Fruit fly (Drosophila melanogaster): ENCODE measurements around the gene CG3285.

The CG3285 gene

DNA sequence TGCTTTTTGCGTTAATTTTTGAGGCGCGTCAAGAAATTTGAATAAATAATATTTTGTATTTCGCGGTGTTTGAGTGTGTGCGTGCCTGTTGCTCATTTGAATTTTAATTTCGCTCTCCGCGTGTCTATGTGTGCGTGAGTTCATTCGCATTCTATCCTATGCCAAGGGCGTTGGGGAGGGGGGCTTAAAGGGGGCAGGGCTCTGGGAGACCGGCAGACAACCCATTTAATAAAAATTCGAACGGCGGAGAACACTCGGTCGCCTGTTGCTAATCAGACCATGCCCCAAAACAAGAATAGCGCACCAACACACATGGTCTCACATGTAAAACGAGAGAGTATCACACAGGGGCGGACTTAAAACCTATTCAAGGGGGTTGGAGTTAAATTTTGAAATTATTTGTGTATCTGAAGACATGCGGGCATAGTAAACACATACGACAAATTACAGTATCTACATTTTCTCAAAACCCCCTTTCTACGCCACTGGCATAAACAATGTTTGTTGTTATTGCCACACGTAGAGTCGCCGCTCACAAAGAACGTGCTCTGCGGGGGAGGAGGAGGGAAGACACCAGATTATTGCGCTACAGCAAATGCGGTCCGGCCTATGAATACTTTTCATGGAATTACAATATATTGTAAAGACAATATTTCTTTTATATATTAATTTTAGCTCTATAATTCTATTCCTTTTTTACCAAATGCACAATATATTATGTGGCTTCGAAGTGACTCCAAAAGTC, 28.8 kb upstream of the CG3285 start (continued):
- TF ChIP-seq Asciz (GFP tag; optimal IDR thresholded peaks at IDR 0.05) (peak; percentile 99), Scr (GFP tag; IDR thresholded peaks at IDR 0.05; ENCODE audit: partially characterized antibody) (peak; percentile 36; the same call in 1 of the 2 replicates), Bteb2 (GFP tag; optimal IDR thresholded peaks at IDR 0.05) (peak; percentile 99), toy (GFP tag; IDR thresholded peaks at IDR 0.05) (peak; percentile 99), inv (GFP tag; IDR thresholded peaks at IDR 0.05; ENCODE audit: partially characterized antibody) (no peak), mirr (GFP tag; optimal IDR thresholded peaks at IDR 0.05) (peak; percentile 100), Hmx (GFP tag; optimal IDR thresholded peaks at IDR 0.05) (peak; percentile 98), CG15011 (GFP tag; optimal IDR thresholded peaks at IDR 0.05) (peak; percentile 99), Nf-YC (tag; optimal IDR thresholded peaks at IDR 0.05) (peak; percentile 94), CG16815 (GFP tag; optimal IDR thresholded peaks at IDR 0.05) (peak; percentile 100), CG3995 (GFP tag; optimal IDR thresholded peaks at IDR 0.05) (peak; percentile 90), CG15696 (tag; optimal IDR thresholded peaks at IDR 0.05) (peak; percentile 100), D19A (tag; optimal IDR thresholded peaks at IDR 0.05) (peak; percentile 98), CG2875 (GFP tag; optimal IDR thresholded peaks at IDR 0.05) (peak; percentile 99), dysf (GFP tag; IDR thresholded peaks at IDR 0.05) (peak; percentile 100), GATAe (GFP tag; conservative IDR thresholded peaks at IDR 0.05) (peak; percentile 99), CG6654 (GFP tag; optimal IDR thresholded peaks at IDR 0.05) (peak; percentile 96), CG17612 (GFP tag; IDR thresholded peaks at IDR 0.05) (peak; percentile 99), Bgb (GFP tag; IDR thresholded peaks at IDR 0.05; ENCODE audit: partially characterized antibody) (no peak), fd64A (GFP tag; optimal IDR thresholded peaks at IDR 0.05) (peak; percentile 99), Dll (GFP tag; IDR thresholded peaks at IDR 0.05; ENCODE audit: partially characterized antibody) (0 out of 4 replicates have a peak, but pooled peaks have one; percentile 16), CG10431 (GFP tag; optimal IDR thresholded peaks at IDR 0.05) (peak; percentile 99), CG9437 (GFP tag; optimal IDR thresholded peaks at IDR 0.05) (peak; percentile 96), sens-2 (GFP tag; IDR thresholded peaks at IDR 0.05) (peak; percentile 98), ssp (GFP tag; IDR thresholded peaks at IDR 0.05) (peak; percentile 95), sd (tag; optimal IDR thresholded peaks at IDR 0.05) (peak; percentile 99), CG8359 (GFP tag; optimal IDR thresholded peaks at IDR 0.05; ENCODE audit: borderline replicate concordance) (peak; percentile 95), CG10565 (GFP tag; optimal IDR thresholded peaks at IDR 0.05) (peak; percentile 98), jumu (GFP tag; optimal IDR thresholded peaks at IDR 0.05) (peak; percentile 100), bab2 (GFP tag; optimal IDR thresholded peaks at IDR 0.05) (peak; percentile 100), Gsc (GFP tag; IDR thresholded peaks at IDR 0.05) (peak; percentile 97), CG34376 (GFP tag; optimal IDR thresholded peaks at IDR 0.05) (peak; percentile 100), CG6813 (GFP tag; optimal IDR thresholded peaks at IDR 0.05) (peak; percentile 100), cato (GFP tag; optimal IDR thresholded peaks at IDR 0.05; ENCODE audit: borderline replicate concordance) (peak; percentile 99), gcm2 (GFP tag; optimal IDR thresholded peaks at IDR 0.05) (peak; percentile 100), disco-r (GFP tag; optimal IDR thresholded peaks at IDR 0.05) (peak; percentile 99), jigr1 (GFP tag; IDR thresholded peaks at IDR 0.05) (peak; percentile 95), dan (GFP tag; IDR thresholded peaks at IDR 0.05) (peak; percentile 95), repo (GFP tag; optimal IDR thresholded peaks at IDR 0.05) (peak; percentile 100), CG9876 (GFP tag; optimal IDR thresholded peaks at IDR 0.05) (peak; percentile 100), Optix (GFP tag; IDR thresholded peaks at IDR 0.05) (peak; percentile 99), eyg (GFP tag; optimal IDR thresholded peaks at IDR 0.05) (peak; percentile 99), Meics (GFP tag; optimal IDR thresholded peaks at IDR 0.05) (peak; percentile 100), CG30403 (GFP tag; optimal IDR thresholded peaks at IDR 0.05) (peak; percentile 100), CG10959 (GFP tag; IDR thresholded peaks at IDR 0.05) (peak; percentile 99), Lhr (GFP tag; optimal IDR thresholded peaks at IDR 0.05) (peak; percentile 99), ash1 (GFP tag; optimal IDR thresholded peaks at IDR 0.05) (peak; percentile 99), p53 (GFP tag; optimal IDR thresholded peaks at IDR 0.05) (peak; percentile 99), CG12071 (GFP tag; optimal IDR thresholded peaks at IDR 0.05) (peak; percentile 100)

Measured in whole organism, embryonic.